Fruit fly (Drosophila melanogaster): Measurements from ENCODE around the gene mRpS34.

Gene mRpS34

dm6 chr3L:16347914-16348313 is at the start of gene mRpS34:
mRpS34 (plus strand) TSS chr3L:16348074.
- TF ChIP-seq Hnf4 (GFP tag; optimal IDR thresholded peaks at IDR 0.05): no peak
- no peak for TF ChIP-seq fru (GFP tag; optimal IDR thresholded peaks at IDR 0.05)
- no peak for TF ChIP-seq Vsx2 (GFP tag; optimal IDR thresholded peaks at IDR 0.05; ENCODE audit: partially characterized antibody)
- no peak for TF ChIP-seq jim (GFP tag; optimal IDR thresholded peaks at IDR 0.05)
- TF ChIP-seq CG32264 (GFP tag; optimal IDR thresholded peaks at IDR 0.05): no peak
- TF ChIP-seq HLH106 (tag; optimal IDR thresholded peaks at IDR 0.05): no peak
- TF ChIP-seq sage (GFP tag; optimal IDR thresholded peaks at IDR 0.05): no peak
- no peak for TF ChIP-seq psq (GFP tag; optimal IDR thresholded peaks at IDR 0.05)
- TF ChIP-seq CG9705 (GFP tag; optimal IDR thresholded peaks at IDR 0.05): no peak
- TF ChIP-seq Hr83 (GFP tag; optimal IDR thresholded peaks at IDR 0.05; ENCODE audit: poor library complexity, severe bottlenecking): no peak
- no peak for TF ChIP-seq Sp1 (GFP tag; optimal IDR thresholded peaks at IDR 0.05)
- no peak for TF ChIP-seq dl (GFP tag; optimal IDR thresholded peaks at IDR 0.05; ENCODE audit: insufficient read depth in 1 of 2, partially characterized antibody in 2 of 2)
- TF ChIP-seq GATAd (GFP tag; optimal IDR thresholded peaks at IDR 0.05): no peak
- TF ChIP-seq CrebA (GFP tag; optimal IDR thresholded peaks at IDR 0.05; ENCODE audit: borderline replicate concordance): no peak
- TF ChIP-seq usp (GFP tag; optimal IDR thresholded peaks at IDR 0.05): no peak

dm6 chr3L:16301153-16301552 is 46.7 kb upstream of the mRpS34 start, which contains the start of gene CG4982:
CG4982 (plus strand) TSS chr3L:16301453.
- TF ChIP-seq Hr83 (GFP tag; optimal IDR thresholded peaks at IDR 0.05; ENCODE audit: poor library complexity, severe bottlenecking): no peak
- no peak for TF ChIP-seq Hr78 (GFP tag; optimal IDR thresholded peaks at IDR 0.05)
- TF ChIP-seq OdsH (GFP tag; optimal IDR thresholded peaks at IDR 0.05): no peak
- no peak for TF ChIP-seq Myc (optimal IDR thresholded peaks at IDR 0.05)
- TF ChIP-seq dsf (GFP tag; optimal IDR thresholded peaks at IDR 0.05; ENCODE audit: borderline replicate concordance): no peak
- TF ChIP-seq brk (GFP tag; optimal IDR thresholded peaks at IDR 0.05): no peak
- no peak for TF ChIP-seq Dfd (GFP tag; optimal IDR thresholded peaks at IDR 0.05)
- TF ChIP-seq fru (GFP tag; optimal IDR thresholded peaks at IDR 0.05): no peak
- TF ChIP-seq sage (GFP tag; optimal IDR thresholded peaks at IDR 0.05): no peak
- no peak for TF ChIP-seq Vsx2 (GFP tag; optimal IDR thresholded peaks at IDR 0.05; ENCODE audit: partially characterized antibody)
- TF ChIP-seq lola (GFP tag; optimal IDR thresholded peaks at IDR 0.05): no peak
- no peak for TF ChIP-seq Hnf4 (GFP tag; optimal IDR thresholded peaks at IDR 0.05)
- TF ChIP-seq jim (GFP tag; optimal IDR thresholded peaks at IDR 0.05): no peak
- no peak for TF ChIP-seq CrebA (GFP tag; optimal IDR thresholded peaks at IDR 0.05; ENCODE audit: borderline replicate concordance)

dm6 chr3L:16303078-16303477 is 44.8 kb upstream of the mRpS34 start, which contains the start of gene CG13044:
CG13044 (minus strand) TSS chr3L:16303178.
- TF ChIP-seq br (GFP tag; optimal IDR thresholded peaks at IDR 0.05) (no peak), Jra (GFP tag; optimal IDR thresholded peaks at IDR 0.05) (no peak), Hr83 (GFP tag; optimal IDR thresholded peaks at IDR 0.05; ENCODE audit: poor library complexity, severe bottlenecking) (no peak), rgr (GFP tag; optimal IDR thresholded peaks at IDR 0.05) (no peak), Hnf4 (GFP tag; optimal IDR thresholded peaks at IDR 0.05) (no peak), OdsH (GFP tag; optimal IDR thresholded peaks at IDR 0.05) (no peak), Rel (GFP tag; optimal IDR thresholded peaks at IDR 0.05) (no peak), Rel (tag; optimal IDR thresholded peaks at IDR 0.05) (no peak), woc (GFP tag; optimal IDR thresholded peaks at IDR 0.05) (no peak), fru (GFP tag; optimal IDR thresholded peaks at IDR 0.05) (no peak), pan (optimal IDR thresholded peaks at IDR 0.05) (no peak), sv (GFP tag; optimal IDR thresholded peaks at IDR 0.05) (no peak), Abd-B (GFP tag; optimal IDR thresholded peaks at IDR 0.05) (no peak), CG9705 (GFP tag; optimal IDR thresholded peaks at IDR 0.05) (no peak), N (GFP tag; optimal IDR thresholded peaks at IDR 0.05) (no peak), Mio (GFP tag; optimal IDR thresholded peaks at IDR 0.05) (no peak), foxo (GFP tag; optimal IDR thresholded peaks at IDR 0.05) (no peak), HLH106 (tag; optimal IDR thresholded peaks at IDR 0.05) (no peak)

- TF ChIP-seq N (GFP tag; optimal IDR thresholded peaks at IDR 0.05): no peak
- TF ChIP-seq brk (GFP tag; optimal IDR thresholded peaks at IDR 0.05): no peak
- TF ChIP-seq psq (GFP tag; optimal IDR thresholded peaks at IDR 0.05): no peak
- no peak for TF ChIP-seq dsf (GFP tag; optimal IDR thresholded peaks at IDR 0.05; ENCODE audit: borderline replicate concordance)
- no peak for TF ChIP-seq Myc (optimal IDR thresholded peaks at IDR 0.05)
- TF ChIP-seq Vsx2 (GFP tag; optimal IDR thresholded peaks at IDR 0.05; ENCODE audit: partially characterized antibody): no peak
- TF ChIP-seq Dif (GFP tag; optimal IDR thresholded peaks at IDR 0.05; ENCODE audit: partially characterized antibody): no peak
- TF ChIP-seq sv (GFP tag; optimal IDR thresholded peaks at IDR 0.05): no peak
- no peak for TF ChIP-seq dl (GFP tag; optimal IDR thresholded peaks at IDR 0.05; ENCODE audit: insufficient read depth in 1 of 2, partially characterized antibody in 2 of 2)
- no peak for TF ChIP-seq HLH106 (tag; optimal IDR thresholded peaks at IDR 0.05)
- no peak for TF ChIP-seq CrebA (GFP tag; optimal IDR thresholded peaks at IDR 0.05; ENCODE audit: borderline replicate concordance)
- TF ChIP-seq lola (GFP tag; optimal IDR thresholded peaks at IDR 0.05): no peak
- no peak for TF ChIP-seq ey (GFP tag; optimal IDR thresholded peaks at IDR 0.05)
- no peak for TF ChIP-seq Rel (GFP tag; optimal IDR thresholded peaks at IDR 0.05)
- TF ChIP-seq Rel (tag; optimal IDR thresholded peaks at IDR 0.05): no peak
- TF ChIP-seq Jra (GFP tag; optimal IDR thresholded peaks at IDR 0.05): no peak
- no peak for TF ChIP-seq Sp1 (GFP tag; optimal IDR thresholded peaks at IDR 0.05)
- TF ChIP-seq Mio (GFP tag; optimal IDR thresholded peaks at IDR 0.05): no peak
Observed at dm6 chr3L:16303982-16304381, 43.9 kb upstream of the mRpS34 start, which contains the start of gene CG43249. CG43249 (plus strand) TSS chr3L:16304282.

All from whole organism, wandering third instar larva.